Worm (Caenorhabditis elegans) whole organism, L4/young adult: Measurements from ENCODE around the gene slmp-1.
"Not testable (repeated sequence)": the region's sequence is repeated elsewhere in the genome, so short reads cannot be mapped to it uniquely, and the experiment has no call there.

Experiments
- W03F9.2 ChIP-seq: fragments of 150-350 bp; optimal IDR thresholded peaks from 2 replicates; lab custom pipeline; 2014; ENCODE audit warnings: missing biosample characterization, missing genetic modification characterization
- dao-5 ChIP-seq: sonication (generic microtip); optimal IDR thresholded peaks from 2 replicates; lab custom pipeline; 2016; ENCODE audit warnings: missing genotype, missing genetic modification characterization, moderate library complexity, missing compliant biosample characterization
- him-1 ChIP-seq: sonication (generic microtip); optimal IDR thresholded peaks from 2 replicates; lab custom pipeline; 2016; ENCODE audit warnings: missing genotype, missing genetic modification reagents, missing genetic modification characterization, missing compliant biosample characterization

The slmp-1 gene

ce11 chrIV:3213426-3213825, at the start of gene slmp-1:
TSS of gene slmp-1 (plus strand) at chrIV:3213760.
- TF ChIP-seq W03F9.2 (tag; lab: Kevin White, UChicago) (peak; percentile 58), dao-5 (tag; lab: Kevin White, UChicago) (no peak)

DNA sequence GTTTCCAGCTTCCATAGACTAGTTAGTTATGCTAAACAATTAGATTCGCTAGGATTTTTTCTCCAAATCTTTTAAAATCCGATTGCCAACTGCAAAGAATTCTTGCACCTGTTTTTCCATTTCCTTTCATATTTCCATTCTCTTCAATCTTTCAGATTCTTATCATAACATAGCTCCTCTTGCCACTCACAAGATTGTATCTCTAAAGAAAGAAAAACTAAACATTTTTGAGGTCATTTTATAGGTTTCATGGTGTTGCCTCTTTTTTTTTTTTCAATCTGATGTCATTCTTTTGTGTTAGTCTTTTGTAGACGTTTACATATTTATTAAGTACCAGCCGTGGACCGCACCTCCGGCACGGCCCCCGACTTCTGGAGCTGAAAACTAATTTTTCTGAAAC, 48.2 kb upstream of the slmp-1 start:
- no peak for TF ChIP-seq dao-5 (tag; lab: Kevin White, UChicago)
- TF ChIP-seq him-1 (tag; lab: Kevin White, UChicago), result no peak
- no peak for TF ChIP-seq W03F9.2 (tag; lab: Kevin White, UChicago)

DNA sequence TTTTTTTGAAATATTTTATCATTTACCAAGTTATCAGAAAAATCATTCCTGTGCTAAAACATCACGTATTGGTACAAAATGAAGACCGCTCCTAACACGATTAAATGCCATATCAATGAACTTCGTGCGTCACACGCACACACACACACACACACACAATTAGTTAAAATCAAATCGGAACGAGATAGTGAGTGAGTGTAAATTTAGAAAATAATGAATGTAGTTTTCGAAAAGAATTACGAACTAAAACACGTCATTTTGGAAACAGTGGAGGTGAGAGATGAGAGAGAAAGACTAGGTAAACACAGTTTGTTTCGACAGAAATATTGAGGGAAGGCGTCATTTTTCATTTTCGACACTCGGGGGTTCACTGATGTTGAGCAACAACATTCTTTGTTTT, 46.7 kb upstream of the slmp-1 start:
- no peak for TF ChIP-seq W03F9.2 (tag; lab: Kevin White, UChicago)

DNA sequence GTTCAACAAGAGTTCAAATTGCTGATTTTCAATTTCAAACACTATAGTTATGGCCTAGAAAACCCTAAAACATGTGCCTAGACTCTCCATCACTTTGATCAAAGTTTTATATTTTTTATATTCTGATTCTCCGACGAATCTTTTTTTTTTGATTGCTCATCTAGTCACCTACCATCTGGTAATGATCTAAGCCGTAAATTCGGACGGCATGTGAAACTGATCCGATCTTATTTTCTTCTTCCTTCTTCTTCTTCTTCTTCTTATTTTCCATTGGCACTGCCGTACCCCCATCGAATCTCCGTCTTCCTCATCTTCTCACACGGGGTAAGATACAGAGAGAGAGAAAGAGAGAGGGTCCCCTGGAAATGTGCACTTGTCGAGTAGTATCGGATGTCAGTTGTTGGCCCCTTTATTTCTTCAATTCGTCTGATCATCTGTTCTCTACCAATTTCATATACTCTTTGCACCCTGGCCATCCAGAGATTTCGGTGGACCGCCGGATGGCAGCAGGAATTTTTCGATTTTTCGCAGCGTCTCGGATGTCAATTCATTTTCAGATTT, 44.8 kb upstream of the slmp-1 start:
- TF ChIP-seq him-1 (tag; lab: Kevin White, UChicago) (no peak), W03F9.2 (tag; lab: Kevin White, UChicago) (no peak), dao-5 (tag; lab: Kevin White, UChicago) (no peak)

- not testable (repeated sequence) for TF ChIP-seq him-1, W03F9.2, dao-5 (tag; lab: Kevin White, UChicago)
These were observed 41.0 kb upstream of the slmp-1 start, which contains the start of gene Y67D8B.1 for ce11 chrIV:3172510-3172909. TSS of gene Y67D8B.1 (minus strand) at chrIV:3172610.

DNA sequence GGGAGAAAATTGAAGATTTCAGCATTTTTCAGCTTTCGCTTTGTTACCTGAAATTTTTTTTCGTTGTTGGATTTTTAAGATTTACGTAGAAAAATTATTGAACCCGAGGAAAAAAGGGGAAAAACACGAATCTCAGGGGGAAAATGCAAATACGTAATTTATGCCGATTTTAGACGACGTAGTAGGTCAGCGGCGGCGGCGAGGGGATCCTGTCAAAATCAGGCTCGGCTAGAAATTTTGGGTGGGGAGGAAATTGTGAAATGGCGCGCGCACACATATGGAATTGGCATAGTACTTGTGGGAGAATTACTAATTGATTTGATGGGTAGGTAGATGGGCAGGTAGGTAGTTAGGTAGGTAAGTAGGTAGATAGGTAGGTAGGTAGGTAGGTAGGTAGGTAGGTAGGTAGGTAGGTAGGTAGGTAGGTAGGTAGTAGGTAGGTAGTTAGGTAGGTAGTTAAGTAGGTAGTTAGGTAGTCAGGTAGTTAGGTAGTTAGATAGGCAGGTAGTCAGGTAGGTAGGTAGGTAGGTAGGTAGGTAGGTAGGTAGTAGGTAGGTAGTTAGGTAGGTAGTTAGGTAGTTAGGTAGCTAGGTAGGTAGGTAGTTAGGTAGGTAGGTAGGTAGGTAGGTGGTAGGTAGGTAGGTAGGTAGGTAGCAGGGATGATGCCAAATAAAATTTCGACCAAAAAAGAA, 37.3 kb upstream of the slmp-1 start, which contains the start of gene nlp-81:
nlp-81 (minus strand) TSS at position 51 of the 692 bp plus-strand sequence.
- TF ChIP-seq him-1 (tag; lab: Kevin White, UChicago), result no peak
- no peak for TF ChIP-seq dao-5 (tag; lab: Kevin White, UChicago)
- no peak for TF ChIP-seq W03F9.2 (tag; lab: Kevin White, UChicago)

DNA sequence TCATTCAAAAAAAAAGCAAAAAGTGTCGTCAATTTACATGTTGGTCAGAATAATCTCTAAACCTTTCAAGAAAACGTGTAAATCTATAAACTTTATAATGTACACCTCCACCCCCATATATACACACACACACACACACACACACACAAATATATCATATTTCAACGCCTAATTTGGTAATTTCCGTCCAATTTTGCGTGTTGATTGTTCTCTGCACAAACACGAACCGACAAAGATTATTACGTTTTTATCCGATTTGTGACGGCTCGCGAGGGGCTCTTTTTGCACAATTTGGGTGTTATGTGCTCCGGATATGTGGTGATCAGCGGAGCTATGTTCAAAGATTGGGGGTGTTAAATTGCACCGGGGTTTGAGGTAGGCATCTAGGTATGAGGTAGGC, 30.6 kb upstream of the slmp-1 start:
- TF ChIP-seq W03F9.2 (tag; lab: Kevin White, UChicago), result no peak
- TF ChIP-seq him-1 (tag; lab: Kevin White, UChicago), result no peak
- TF ChIP-seq dao-5 (tag; lab: Kevin White, UChicago), result no peak

- no peak for TF ChIP-seq dao-5 (tag; lab: Kevin White, UChicago)
- no peak for TF ChIP-seq W03F9.2 (tag; lab: Kevin White, UChicago)
- TF ChIP-seq him-1 (tag; lab: Kevin White, UChicago), result no peak
These were observed 22.1 kb upstream of the slmp-1 start, which contains the start of gene Y67D8B.2 for ce11 chrIV:3191466-3191865. TSS of gene Y67D8B.2 (minus strand) at chrIV:3191566.

ce11 chrIV:3196367-3196766, 17.2 kb upstream of the slmp-1 start:
- no peak for TF ChIP-seq him-1 (tag; lab: Kevin White, UChicago)
- TF ChIP-seq dao-5 (tag; lab: Kevin White, UChicago), result no peak
- TF ChIP-seq W03F9.2 (tag; lab: Kevin White, UChicago), result no peak

DNA sequence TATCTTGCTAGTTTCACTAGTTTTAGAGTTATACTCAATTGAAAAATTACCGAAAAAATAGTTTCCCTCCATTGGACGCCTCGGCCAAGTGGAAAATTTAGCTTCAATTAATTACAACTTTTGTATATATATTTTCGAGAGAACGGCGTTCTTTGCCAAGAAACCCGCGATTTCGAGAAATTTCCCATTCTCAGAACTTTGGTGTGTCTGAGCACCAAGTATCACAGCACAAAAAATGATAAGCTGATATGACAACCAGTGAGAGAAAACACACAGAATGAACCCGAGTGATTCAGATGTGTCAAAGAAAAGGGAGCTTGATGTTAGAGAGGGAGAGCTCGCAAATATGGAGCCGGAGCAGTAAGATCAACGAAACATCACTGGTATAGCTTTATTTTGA, 14.5 kb upstream of the slmp-1 start:
- TF ChIP-seq W03F9.2 (tag; lab: Kevin White, UChicago) (no peak), him-1 (tag; lab: Kevin White, UChicago) (no peak), dao-5 (tag; lab: Kevin White, UChicago) (no peak)

ce11 chrIV:3202111-3202510, 11.4 kb upstream of the slmp-1 start, which contains the start of the genes Y67D8B.3 and Y67D8B.5:
TSS of gene Y67D8B.3 (minus strand) at chrIV:3202211.
TSS of gene Y67D8B.5 (plus strand) at chrIV:3202343.
- TF ChIP-seq him-1 (tag; lab: Kevin White, UChicago) (no peak), W03F9.2 (tag; lab: Kevin White, UChicago) (no peak), dao-5 (tag; lab: Kevin White, UChicago) (no peak)

- TF ChIP-seq him-1 (tag; lab: Kevin White, UChicago) (no peak), W03F9.2 (tag; lab: Kevin White, UChicago) (no peak), dao-5 (tag; lab: Kevin White, UChicago) (no peak)
These were observed 1.6 kb upstream of the slmp-1 start for ce11 chrIV:3211929-3212328.

- TF ChIP-seq him-1 (tag; lab: Kevin White, UChicago) (no peak), W03F9.2 (tag; lab: Kevin White, UChicago) (no peak), dao-5 (tag; lab: Kevin White, UChicago) (no peak)
These were observed 7.6 kb downstream of the slmp-1 start for ce11 chrIV:3221158-3221557.

ce11 chrIV:3222140-3222539, 8.6 kb downstream of the slmp-1 start, which contains the start of gene Y67D8A.2:
TSS of gene Y67D8A.2 (plus strand) at chrIV:3222440.
- TF ChIP-seq dao-5 (tag; lab: Kevin White, UChicago), result no peak
- no peak for TF ChIP-seq him-1 (tag; lab: Kevin White, UChicago)
- no peak for TF ChIP-seq W03F9.2 (tag; lab: Kevin White, UChicago)
